Fruit fly (Drosophila melanogaster) whole organism, embryonic: ENCODE data around the gene CG14535.

Experiments used
- B-H1 ChIP-seq: fragments of 200-800 bp; sonication (Bioruptor generic); IDR thresholded peaks from 3 replicates; pipeline ENCODE4 v1.3.6; 2022; ENCODE audit warnings: missing biosample characterization, missing genetic modification characterization
- Bgb ChIP-seq: fragments of 200-800 bp; sonication (Bioruptor generic); IDR thresholded peaks from 2 replicates; pipeline ENCODE4 v1.3.6; 2022; ENCODE audit warnings: missing biosample characterization, missing genetic modification characterization; ENCODE audit not compliant: partially characterized antibody
- Blimp-1 ChIP-seq: fragments of 200-800 bp; sonication (Bioruptor generic); optimal IDR thresholded peaks from 3 replicates; lab custom pipeline; 2018; ENCODE audit warnings: missing biosample characterization, missing genetic modification characterization, mild to moderate bottlenecking, moderate library complexity, missing genetic modification reagents
- CG11398 ChIP-seq: fragments of 200-800 bp; sonication (Bioruptor generic); optimal IDR thresholded peaks from 2 replicates; lab custom pipeline; 2016; ENCODE audit warnings: missing biosample characterization, missing genetic modification characterization
- CG11560 ChIP-seq: fragments of 200-800 bp; sonication (Bioruptor generic); IDR thresholded peaks from 3 replicates; pipeline ENCODE4 v1.3.6; 2022; ENCODE audit warnings: missing biosample characterization, missing genetic modification characterization
- CG15011 ChIP-seq: fragments of 200-800 bp; sonication (Bioruptor generic); optimal IDR thresholded peaks from 3 replicates; lab custom pipeline; 2018; ENCODE audit warnings: missing biosample characterization, mild to moderate bottlenecking, missing genetic modification characterization
- CG1603 ChIP-seq: fragments of 200-800 bp; sonication (Bioruptor generic); optimal IDR thresholded peaks from 2 replicates; lab custom pipeline; 2019; ENCODE audit warnings: missing biosample characterization, mild to moderate bottlenecking, missing genetic modification characterization, moderate library complexity
- CG16863 ChIP-seq: fragments of 200-800 bp; sonication (Bioruptor generic); optimal IDR thresholded peaks from 3 replicates; lab custom pipeline; 2016; ENCODE audit warnings: missing biosample characterization, missing genetic modification characterization
- CG33557 ChIP-seq: fragments of 200-800 bp; sonication (Bioruptor generic); optimal IDR thresholded peaks from 2 replicates; lab custom pipeline; 2019; ENCODE audit warnings: missing biosample characterization, mild to moderate bottlenecking, missing genetic modification characterization, moderate library complexity
- CG34422 ChIP-seq: fragments of 200-800 bp; sonication (Bioruptor generic); IDR thresholded peaks from 3 replicates; pipeline ENCODE4 v1.3.6; 2022; ENCODE audit warnings: missing biosample characterization, missing genetic modification characterization
- CG4820 ChIP-seq: fragments of 200-800 bp; sonication (Bioruptor generic); optimal IDR thresholded peaks from 3 replicates; lab custom pipeline; 2016; ENCODE audit warnings: missing biosample characterization, missing genetic modification characterization
- CG4854 ChIP-seq: fragments of 200-800 bp; sonication (Bioruptor generic); optimal IDR thresholded peaks from 2 replicates; lab custom pipeline; 2016; ENCODE audit warnings: missing biosample characterization, missing genetic modification characterization, inconsistent platforms
- CG5245 ChIP-seq: fragments of 200-800 bp; sonication (Bioruptor generic); optimal IDR thresholded peaks from 3 replicates; lab custom pipeline; 2016; ENCODE audit warnings: missing biosample characterization, missing genetic modification characterization
- CG6272 ChIP-seq: fragments of 200-800 bp; sonication (Bioruptor generic); IDR thresholded peaks from 2 replicates; pipeline ENCODE4 v1.3.6; 2022; ENCODE audit warnings: missing biosample characterization, missing genetic modification characterization
- CG7372 ChIP-seq: fragments of 200-800 bp; sonication (Bioruptor generic); IDR thresholded peaks from 2 replicates; pipeline ENCODE4 v1.3.6; 2022; ENCODE audit warnings: missing biosample characterization, missing genetic modification characterization
- CG8765 ChIP-seq: fragments of 200-800 bp; sonication (Bioruptor generic); IDR thresholded peaks from 2 replicates; pipeline ENCODE4 v1.3.6; 2022; ENCODE audit warnings: missing biosample characterization, missing genetic modification characterization
- CG9797 ChIP-seq: fragments of 200-800 bp; sonication (Bioruptor generic); optimal IDR thresholded peaks from 3 replicates; lab custom pipeline; 2018; ENCODE audit warnings: missing biosample characterization, mild to moderate bottlenecking, missing genetic modification characterization
- Drgx ChIP-seq: fragments of 200-800 bp; sonication (Bioruptor generic); IDR thresholded peaks from 2 replicates; pipeline ENCODE4 v1.3.6; 2022; ENCODE audit warnings: missing biosample characterization, missing genetic modification characterization
- Ets65A ChIP-seq: fragments of 200-800 bp; sonication (Bioruptor generic); peaks from one replicate; lab custom pipeline; 2016; ENCODE audit warnings: missing biosample characterization, missing genetic modification characterization
- Hr3 ChIP-seq: fragments of 200-800 bp; sonication (Bioruptor generic); optimal IDR thresholded peaks from 3 replicates; lab custom pipeline; 2016; ENCODE audit warnings: missing biosample characterization, missing genetic modification characterization
- Rfx ChIP-seq: fragments of 200-800 bp; sonication (Bioruptor generic); IDR thresholded peaks from 2 replicates; pipeline ENCODE4 v1.3.6; 2022; ENCODE audit warnings: missing biosample characterization, missing genetic modification characterization
- chn ChIP-seq: fragments of 200-800 bp; sonication (Bioruptor generic); optimal IDR thresholded peaks from 2 replicates; lab custom pipeline; 2016; ENCODE audit warnings: missing biosample characterization, missing genetic modification characterization
- dysf ChIP-seq: fragments of 200-800 bp; sonication (Bioruptor generic); IDR thresholded peaks from 3 replicates; pipeline ENCODE4 v1.3.6; 2022; ENCODE audit warnings: missing biosample characterization, missing genetic modification characterization
- gce ChIP-seq: fragments of 200-800 bp; sonication (Bioruptor generic); IDR thresholded peaks from 3 replicates; pipeline ENCODE4 v1.3.6; 2022; ENCODE audit warnings: missing biosample characterization, missing genetic modification characterization
- gsb-n ChIP-seq: fragments of 200-800 bp; sonication (Bioruptor generic); optimal IDR thresholded peaks from 3 replicates; lab custom pipeline; 2018; ENCODE audit warnings: missing biosample characterization, mild to moderate bottlenecking, missing genetic modification characterization
- jing ChIP-seq: fragments of 200-800 bp; sonication (Bioruptor generic); optimal IDR thresholded peaks from 2 replicates; lab custom pipeline; 2018; ENCODE audit warnings: missing biosample characterization, mild to moderate bottlenecking, missing genetic modification characterization
- maf-S ChIP-seq: fragments of 200-800 bp; sonication (Bioruptor generic); optimal IDR thresholded peaks from 2 replicates; lab custom pipeline; 2016; ENCODE audit warnings: missing biosample characterization, missing genetic modification characterization
- mam ChIP-seq: fragments of 200-800 bp; sonication (Bioruptor generic); optimal IDR thresholded peaks from 3 replicates; lab custom pipeline; 2016; ENCODE audit warnings: missing biosample characterization, missing genetic modification characterization
- nerfin-1 ChIP-seq: fragments of 200-800 bp; sonication (Bioruptor generic); optimal IDR thresholded peaks from 3 replicates; lab custom pipeline; 2019; ENCODE audit warnings: missing biosample characterization, mild to moderate bottlenecking, missing genetic modification characterization, moderate library complexity
- onecut ChIP-seq: fragments of 200-800 bp; sonication (Bioruptor generic); IDR thresholded peaks from 2 replicates; pipeline ENCODE4 v1.3.6; 2022; ENCODE audit warnings: missing biosample characterization, missing genetic modification characterization
- sens ChIP-seq: fragments of 200-800 bp; sonication (Bioruptor generic); peaks from one replicate; lab custom pipeline; 2016; ENCODE audit warnings: missing biosample characterization, missing genetic modification characterization
- vnd ChIP-seq: fragments of 200-800 bp; sonication (Bioruptor generic); IDR thresholded peaks from 3 replicates; pipeline ENCODE4 v1.3.6; 2022; ENCODE audit warnings: missing biosample characterization, missing genetic modification characterization; ENCODE audit not compliant: partially characterized antibody
- vvl ChIP-seq: fragments of 200-800 bp; sonication (Bioruptor generic); IDR thresholded peaks from 2 replicates; pipeline ENCODE4 v1.3.6; 2022; ENCODE audit warnings: missing biosample characterization, missing genetic modification characterization

Gene CG14535

DNA sequence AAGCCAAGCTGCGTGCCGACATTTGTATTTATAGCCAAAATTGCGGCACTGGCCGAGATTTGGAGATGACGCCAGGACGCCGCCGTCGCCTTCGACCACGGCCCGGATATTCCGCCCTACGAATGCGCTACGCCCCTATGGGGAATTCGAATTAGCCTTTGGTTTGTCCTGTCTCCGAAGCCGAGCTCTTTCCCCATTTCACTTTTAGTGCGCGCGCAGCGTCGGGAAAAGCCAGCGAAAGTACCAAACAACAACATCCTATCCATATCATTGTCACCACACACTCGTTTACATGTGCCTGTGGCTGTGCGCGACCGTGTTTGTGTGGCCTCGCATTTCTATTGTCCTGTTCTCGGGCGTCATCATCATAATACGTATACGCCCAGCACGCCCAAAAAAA is 16.1 kb upstream of the CG14535 start, which contains the start of gene Proc (continued):
- TF ChIP-seq Ets65A (GFP tag; lab: Kevin White, UChicago) (peak; percentile 74), dysf (GFP tag; lab: Robert Waterston, UW) (no peak)

DNA sequence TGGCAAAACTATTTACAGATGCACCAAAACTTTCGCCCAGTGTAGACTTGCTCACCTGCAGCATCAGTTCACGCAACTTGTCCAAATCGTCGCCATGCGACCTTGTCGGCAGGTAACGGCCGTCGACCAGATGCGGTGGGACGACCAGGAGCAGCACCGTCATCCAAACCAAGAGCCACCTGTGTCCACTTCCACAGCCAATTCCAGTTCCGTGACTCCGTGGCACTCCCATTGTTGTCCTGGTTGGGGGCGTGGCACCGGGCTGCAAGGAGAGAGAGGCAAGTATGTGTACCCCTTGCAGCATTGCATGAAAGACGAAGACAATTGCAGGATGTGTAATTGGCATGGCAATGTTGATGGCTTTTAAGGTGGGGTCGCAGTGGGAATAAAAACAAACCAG is 14.9 kb upstream of the CG14535 start:
- 0 out of 3 replicates have a peak, but pooled peaks have one; percentile 7 for TF ChIP-seq CG11560 (tag; lab: Robert Waterston, UW)
- no peak for TF ChIP-seq vnd (GFP tag; lab: Robert Waterston, UW)
- no peak for TF ChIP-seq CG4820 (GFP tag; lab: Kevin White, UChicago)
- peak; percentile 82 for TF ChIP-seq Ets65A (GFP tag; lab: Kevin White, UChicago)
- TF ChIP-seq CG7372 (GFP tag; lab: Robert Waterston, UW) = no peak
- no peak for TF ChIP-seq CG6272 (GFP tag; lab: Robert Waterston, UW)
- no peak for TF ChIP-seq CG4854

DNA sequence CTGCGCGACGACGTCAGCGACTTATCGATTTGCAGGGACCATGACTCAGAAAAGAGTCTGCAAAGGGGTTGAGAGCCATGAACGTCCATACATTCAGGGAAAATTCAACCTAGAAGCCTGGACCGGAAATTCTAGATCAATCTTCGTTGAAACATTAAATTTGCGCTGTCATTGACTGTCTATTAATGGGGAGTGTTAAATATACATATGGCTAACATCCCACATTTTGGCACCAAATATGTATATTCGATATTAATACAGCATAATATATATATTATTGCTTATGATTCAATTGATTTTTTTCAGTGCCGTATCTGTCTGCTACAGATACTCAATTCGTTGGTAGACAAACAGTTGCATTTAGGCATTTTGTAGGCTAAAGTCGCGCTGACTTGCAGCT is 13.3 kb upstream of the CG14535 start:
- TF ChIP-seq Rfx (GFP tag; lab: Robert Waterston, UW) (no peak), CG34422 (GFP tag; lab: Robert Waterston, UW) (no peak), mam (GFP tag; lab: Kevin White, UChicago) (no peak), vvl (GFP tag; lab: Robert Waterston, UW) (no peak), Drgx (GFP tag; lab: Robert Waterston, UW) (0 out of 2 replicates have a peak, but pooled peaks have one; percentile 16), onecut (GFP tag; lab: Robert Waterston, UW) (peak; percentile 51), CG5245 (no peak), sens (GFP tag; lab: Kevin White, UChicago) (peak; percentile 43), chn (no peak), nerfin-1 (no peak), Hr3 (GFP tag; lab: Kevin White, UChicago) (no peak), maf-S (no peak), B-H1 (GFP tag; lab: Robert Waterston, UW) (no peak)

DNA sequence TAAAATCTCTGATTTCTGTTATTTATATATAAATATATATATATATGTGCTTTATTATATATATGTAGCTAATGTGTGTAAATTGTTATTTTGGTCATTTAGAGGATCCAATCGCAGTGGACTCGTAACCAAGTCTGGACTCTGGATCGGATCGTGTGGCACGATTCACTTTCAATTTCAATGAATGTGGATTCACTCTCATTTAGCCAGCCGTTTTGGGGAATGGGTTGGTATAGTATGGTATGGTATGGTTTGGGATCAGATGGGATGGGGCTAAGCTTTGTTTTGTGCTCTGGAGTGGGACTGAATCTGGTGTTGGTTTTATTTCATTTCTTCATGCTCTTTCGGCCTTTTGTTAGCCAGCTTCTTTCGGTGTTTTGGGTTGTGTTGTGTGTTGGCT is 6.5 kb upstream of the CG14535 start:
- no peak for TF ChIP-seq CG11398 (GFP tag; lab: Kevin White, UChicago)
- peak; percentile 97 for TF ChIP-seq Blimp-1 (GFP tag; lab: Kevin White, UChicago)
- peak; percentile 27 for TF ChIP-seq gsb-n (tag; lab: Kevin White, UChicago)
- TF ChIP-seq CG33557 (GFP tag; lab: Kevin White, UChicago) = peak; percentile 25
- TF ChIP-seq, all 482 proteins: peak for 3

DNA sequence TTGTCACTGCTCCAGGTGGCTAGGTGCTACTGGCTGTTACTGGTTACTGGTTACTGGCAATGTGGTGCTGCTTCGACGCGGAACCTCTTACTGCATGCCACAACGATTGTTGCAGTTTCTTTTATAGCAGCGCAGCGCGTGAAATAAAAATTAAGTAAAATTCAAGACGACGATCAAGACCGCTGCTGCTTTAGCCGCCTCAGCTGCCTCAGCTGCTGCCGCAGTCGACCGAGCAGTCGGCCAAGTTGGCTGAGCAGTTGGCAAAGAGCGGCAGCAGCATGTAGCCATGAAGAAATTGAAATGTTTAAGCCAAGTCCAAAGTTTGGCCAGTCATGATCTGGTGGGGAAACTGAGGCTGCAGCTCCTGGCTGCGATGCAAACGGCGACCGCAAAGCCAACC is 5.5 kb upstream of the CG14535 start, which contains the start of gene TwdlE:
TwdlE (minus strand) TSS at position 101 of the 400 bp plus-strand sequence.
- TF ChIP-seq CG16863 (GFP tag; lab: Kevin White, UChicago) (no peak), Bgb (no peak), gce (GFP tag; lab: Robert Waterston, UW) (no peak), CG15011 (no peak), jing (GFP tag; lab: Kevin White, UChicago) (no peak), chn (no peak), CG1603 (tag; lab: Kevin White, UChicago) (no peak), CG9797 (no peak), CG8765 (GFP tag; lab: Robert Waterston, UW) (no peak)
